Fruit fly (Drosophila melanogaster): ENCODE results near the gene CG46435.

Gene CG46435

dm6 chr3L:19503770-19504169 lies 41.1 kb upstream of the CG46435 start, which contains the start of gene CG9452:
CG9452 (minus strand) TSS chr3L:19503870.
- TF ChIP-seq CG16863 (GFP tag; optimal IDR thresholded peaks at IDR 0.05) (no peak), CHES-1-like (GFP tag; optimal IDR thresholded peaks at IDR 0.05) (no peak), gsb-n (tag; optimal IDR thresholded peaks at IDR 0.05) (no peak), mirr (GFP tag; optimal IDR thresholded peaks at IDR 0.05) (no peak), Meics (GFP tag; optimal IDR thresholded peaks at IDR 0.05) (no peak), ara (GFP tag; IDR thresholded peaks at IDR 0.05) (no peak), tgo (GFP tag; IDR thresholded peaks at IDR 0.05) (no peak), Abd-B (GFP tag; optimal IDR thresholded peaks at IDR 0.05) (no peak), ttk (GFP tag; IDR thresholded peaks at IDR 0.05) (no peak), Doc2 (GFP tag; IDR thresholded peaks at IDR 0.05) (no peak), hth (optimal IDR thresholded peaks at IDR 0.05) (no peak), B-H1 (GFP tag; IDR thresholded peaks at IDR 0.05) (no peak), fd64A (GFP tag; optimal IDR thresholded peaks at IDR 0.05) (no peak), CG1024 (GFP tag; IDR thresholded peaks at IDR 0.05) (no peak), Dip3 (GFP tag; optimal IDR thresholded peaks at IDR 0.05) (no peak), CG11723 (GFP tag; optimal IDR thresholded peaks at IDR 0.05) (no peak), zen (tag; optimal IDR thresholded peaks at IDR 0.05) (no peak), CG4360 (GFP tag; IDR thresholded peaks at IDR 0.05) (no peak)

dm6 chr3L:19504719-19505118 lies 40.2 kb upstream of the CG46435 start:
- TF ChIP-seq CG3281 (GFP tag; optimal IDR thresholded peaks at IDR 0.05) = peak; percentile 42
- TF ChIP-seq HLH3B (GFP tag; IDR thresholded peaks at IDR 0.05) = no peak
- TF ChIP-seq ATbp (GFP tag; optimal IDR thresholded peaks at IDR 0.05) = peak; percentile 3
- TF ChIP-seq sob (GFP tag; IDR thresholded peaks at IDR 0.05) = 0 out of 2 replicates have a peak, but pooled peaks have one; percentile 33
- TF ChIP-seq CG18599 (GFP tag; optimal IDR thresholded peaks at IDR 0.05) = peak; percentile 64
- peak; percentile 2 for TF ChIP-seq Meics (GFP tag; optimal IDR thresholded peaks at IDR 0.05)
- TF ChIP-seq Asciz (GFP tag; optimal IDR thresholded peaks at IDR 0.05) = peak; percentile 14
- TF ChIP-seq eve (GFP tag; optimal IDR thresholded peaks at IDR 0.05) = no peak
- TF ChIP-seq CG12071 (GFP tag; optimal IDR thresholded peaks at IDR 0.05) = peak; percentile 45
- no peak for TF ChIP-seq dmrt11E (tag; optimal IDR thresholded peaks at IDR 0.05)
- TF ChIP-seq lab (GFP tag; optimal IDR thresholded peaks at IDR 0.05) = peak; percentile 70
- no peak for TF ChIP-seq CG42726 (GFP tag; IDR thresholded peaks at IDR 0.05; ENCODE audit: partially characterized antibody)
- peak; percentile 23 for TF ChIP-seq CG10209 (GFP tag; optimal IDR thresholded peaks at IDR 0.05)
- peak; percentile 6 for TF ChIP-seq CG2120 (GFP tag; optimal IDR thresholded peaks at IDR 0.05)
- TF ChIP-seq CG12769 (tag; optimal IDR thresholded peaks at IDR 0.05) = peak; percentile 0
- TF ChIP-seq CG15514 (GFP tag; optimal IDR thresholded peaks at IDR 0.05) = peak; percentile 22
- peak; percentile 81 for TF ChIP-seq Med (GFP tag)
- TF ChIP-seq Hmr (GFP tag; optimal IDR thresholded peaks at IDR 0.05) = peak; percentile 38
- TF ChIP-seq caup (GFP tag; optimal IDR thresholded peaks at IDR 0.05; ENCODE audit: severe bottlenecking) = peak; percentile 12
- no peak for TF ChIP-seq CG8388 (GFP tag; optimal IDR thresholded peaks at IDR 0.05)
- peak; percentile 38 for TF ChIP-seq CG2678 (tag; optimal IDR thresholded peaks at IDR 0.05)
- TF ChIP-seq CG9727 (GFP tag; optimal IDR thresholded peaks at IDR 0.05) = no peak
- TF ChIP-seq Blimp-1 (GFP tag; optimal IDR thresholded peaks at IDR 0.05) = no peak
- TF ChIP-seq Fer1 (GFP tag; optimal IDR thresholded peaks at IDR 0.05) = peak; percentile 29
- TF ChIP-seq CG8290 (GFP tag; optimal IDR thresholded peaks at IDR 0.05) = no peak
- peak in 1 of 2 experiments; percentile 29 for TF ChIP-seq CG8290 (tag; optimal IDR thresholded peaks at IDR 0.05)

Data from whole organism, embryonic.